Fruit fly (Drosophila melanogaster): ENCODE results near the gene CG9839.

DNA sequence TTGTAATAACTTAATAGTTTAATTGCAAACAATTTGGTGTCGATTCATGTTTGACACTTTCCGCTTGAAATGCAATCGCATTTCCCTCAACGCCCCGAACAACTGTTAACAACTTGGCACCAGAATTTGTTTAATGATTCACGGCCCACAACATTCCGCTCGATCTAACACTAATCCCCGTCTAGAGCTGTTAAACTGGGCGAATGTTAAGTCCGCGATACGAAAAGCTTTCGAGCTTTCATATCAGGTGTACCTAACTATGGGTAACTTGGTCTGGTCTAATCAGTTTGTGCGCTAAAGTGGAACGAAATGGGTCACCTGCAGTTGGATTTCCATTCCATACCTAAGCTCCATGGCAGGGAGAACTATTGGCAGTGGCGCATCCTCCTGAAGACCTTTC, 32.5 kb downstream of the CG9839 start, which contains the start of gene CG34301:
- TF ChIP-seq gl (tag; optimal IDR thresholded peaks at IDR 0.05) (no peak), rn (GFP tag; IDR thresholded peaks at IDR 0.05) (no peak), CG32121 (GFP tag; IDR thresholded peaks at IDR 0.05) (no peak), Snoo (tag; optimal IDR thresholded peaks at IDR 0.05) (no peak), Pif1B (GFP tag; optimal IDR thresholded peaks at IDR 0.05) (no peak), CG12605 (GFP tag; IDR thresholded peaks at IDR 0.05) (no peak), fd96Ca (GFP tag; IDR thresholded peaks at IDR 0.05) (no peak), D1 (tag; optimal IDR thresholded peaks at IDR 0.05) (no peak), CG14655 (GFP tag; optimal IDR thresholded peaks at IDR 0.05) (no peak), EcR (GFP tag; optimal IDR thresholded peaks at IDR 0.05) (no peak), Pif1A (GFP tag; optimal IDR thresholded peaks at IDR 0.05) (no peak), CG4496 (GFP tag; IDR thresholded peaks at IDR 0.05) (no peak), CG8301 (tag; optimal IDR thresholded peaks at IDR 0.05) (no peak)

Data from whole organism, pupa.